Worm (Caenorhabditis elegans) whole organism, young adult: ENCODE measurements around the gene F07E5.7.

Experiments used
- D2030.7 ChIP-seq: fragments of 200-800 bp; sonication (Bioruptor generic); IDR thresholded peaks from 2 replicates; pipeline ENCODE4 v1.3.6; 2022; ENCODE audit warnings: missing genetic modification reagents, missing genetic modification characterization, missing compliant biosample characterization
- F55B11.4 ChIP-seq: sonication (generic microtip); optimal IDR thresholded peaks from 2 replicates; lab custom pipeline; 2016; ENCODE audit warnings: missing compliant biosample characterization, missing genetic modification characterization, borderline replicate concordance; ENCODE audit not compliant: insufficient read depth
- ama-1 ChIP-seq, 3 experiments: fragments of 150-350 bp in 1 of 3; sonication (generic microtip) in 2 of 3; optimal IDR thresholded peaks; 2 replicates each; lab custom pipeline; 2014 to 2018; ENCODE audit warnings: missing biosample characterization in 2 of 3, missing genetic modification characterization in 2 of 3, missing genetic modification reagents in 2 of 3
- ceh-100 ChIP-seq: fragments of 200-800 bp; sonication (Bioruptor generic); IDR thresholded peaks from 2 replicates; pipeline ENCODE4 v1.3.6; 2022; ENCODE audit warnings: missing genetic modification reagents, missing genetic modification characterization, missing compliant biosample characterization
- ceh-27 ChIP-seq: fragments of 200-800 bp; sonication (Bioruptor generic); optimal IDR thresholded peaks from 2 replicates; lab custom pipeline; 2018; ENCODE audit warnings: mild to moderate bottlenecking, missing genetic modification characterization, moderate library complexity, missing compliant biosample characterization
- ceh-40 ChIP-seq: fragments of 200-800 bp; sonication (Bioruptor generic); IDR thresholded peaks from 2 replicates; pipeline ENCODE4 v1.3.6; 2022; ENCODE audit warnings: missing genetic modification characterization, missing compliant biosample characterization
- dpl-1 ChIP-seq: fragments of 150-350 bp; optimal IDR thresholded peaks from 2 replicates; lab custom pipeline; 2014; ENCODE audit warnings: missing biosample characterization, missing genetic modification reagents, missing genetic modification characterization
- madf-3 ChIP-seq: fragments of 200-800 bp; sonication (Bioruptor generic); IDR thresholded peaks from 2 replicates; pipeline ENCODE4 v1.3.6; 2022; ENCODE audit warnings: missing genetic modification reagents, missing genetic modification characterization, missing compliant biosample characterization
- nfya-1 ChIP-seq: sonication (generic microtip); optimal IDR thresholded peaks from 2 replicates; lab custom pipeline; 2017; ENCODE audit warnings: antibody characterized with exemption, missing compliant biosample characterization, missing genetic modification characterization, borderline replicate concordance; ENCODE audit not compliant: insufficient read depth
- nhr-179 ChIP-seq: sonication (generic microtip); optimal IDR thresholded peaks from 2 replicates; lab custom pipeline; 2016; ENCODE audit warnings: mild to moderate bottlenecking, missing genetic modification characterization, missing compliant biosample characterization
- pbrm-1 ChIP-seq: fragments of 200-800 bp; sonication (Bioruptor generic); IDR thresholded peaks from 2 replicates; pipeline ENCODE4 v1.3.6; 2022; ENCODE audit warnings: missing genetic modification reagents, missing genetic modification characterization, missing compliant biosample characterization

DNA sequence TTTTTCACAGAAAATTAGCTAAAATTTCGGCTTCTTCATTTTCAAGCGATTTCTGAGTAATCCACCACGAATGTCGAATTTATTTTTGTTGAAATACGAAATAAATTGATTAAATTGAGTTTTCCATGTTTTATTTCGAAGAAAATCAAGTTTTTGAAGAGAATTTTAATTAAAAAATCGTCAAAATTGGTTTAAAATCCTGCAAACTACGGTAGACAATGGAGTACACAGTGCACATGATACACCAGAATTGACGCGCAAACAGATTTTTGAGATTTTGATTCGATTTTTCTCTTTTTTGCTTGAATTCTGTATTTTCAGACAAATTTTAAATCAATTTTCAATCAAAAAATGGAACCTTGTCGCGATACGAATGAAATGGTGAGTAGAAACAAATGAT, 38.0 kb downstream of the F07E5.7 start, which contains the start of gene F59H6.14:
- TF ChIP-seq ceh-40 (no peak), dpl-1 (GFP tag; lab: Kevin White, UChicago) (no peak), ceh-100 (GFP tag; lab: Robert Waterston, UW) (no peak), nhr-179 (tag; lab: Kevin White, UChicago) (no peak), nfya-1 (no peak), D2030.7 (no peak), ama-1 (optimal IDR thresholded peaks at IDR 0.05; lab: Kevin White, UChicago) (no peak), ama-1 (GFP tag; optimal IDR thresholded peaks at IDR 0.05; lab: Kevin White, UChicago) (no peak), ceh-27 (no peak), madf-3 (no peak), pbrm-1 (no peak), F55B11.4 (tag; lab: Kevin White, UChicago) (no peak)
